Fruit fly (Drosophila melanogaster) whole organism, embryonic: ENCODE results near the gene CG11698.
A peak's percentile ranks its signal among the peaks of the same experiment; 100 is the strongest.

Experiments
- Atf3 ChIP-seq: fragments of 200-800 bp; sonication (Bioruptor generic); optimal IDR thresholded peaks from 3 replicates; lab custom pipeline; 2016; ENCODE audit warnings: missing biosample characterization, missing genetic modification characterization
- BEAF-32 ChIP-seq: fragments of 200-800 bp; sonication (Bioruptor generic); optimal IDR thresholded peaks from 3 replicates; lab custom pipeline; 2017; ENCODE audit warnings: missing biosample characterization, missing genetic modification characterization, mild to moderate bottlenecking, moderate library complexity, missing genetic modification reagents
- CG10366 ChIP-seq: fragments of 200-800 bp; sonication (Bioruptor generic); IDR thresholded peaks from 2 replicates; pipeline ENCODE4 v1.3.6; 2022; ENCODE audit warnings: missing biosample characterization, missing genetic modification characterization
- CG12071 ChIP-seq: fragments of 200-800 bp; sonication (Bioruptor generic); optimal IDR thresholded peaks from 3 replicates; lab custom pipeline; 2018; ENCODE audit warnings: missing biosample characterization, mild to moderate bottlenecking, missing genetic modification characterization
- CG12659 ChIP-seq: fragments of 200-800 bp; sonication (Bioruptor generic); optimal IDR thresholded peaks from 3 replicates; lab custom pipeline; 2017; ENCODE audit warnings: mild to moderate bottlenecking, missing biosample characterization, missing genetic modification reagents, missing genetic modification characterization
- CG13287 ChIP-seq: fragments of 200-800 bp; sonication (Bioruptor generic); IDR thresholded peaks from 2 replicates; pipeline ENCODE4 v1.3.6; 2022; ENCODE audit warnings: missing biosample characterization, missing genetic modification characterization; ENCODE audit not compliant: partially characterized antibody
- CG14710 ChIP-seq: fragments of 200-800 bp; sonication (Bioruptor generic); optimal IDR thresholded peaks from 3 replicates; lab custom pipeline; 2019; ENCODE audit warnings: missing biosample characterization, mild to moderate bottlenecking, missing genetic modification characterization, moderate library complexity
- CG15514 ChIP-seq: fragments of 200-800 bp; sonication (Bioruptor generic); optimal IDR thresholded peaks from 3 replicates; lab custom pipeline; 2017; ENCODE audit warnings: missing biosample characterization, missing genetic modification characterization, mild to moderate bottlenecking, moderate library complexity, missing genetic modification reagents
- CG16863 ChIP-seq: fragments of 200-800 bp; sonication (Bioruptor generic); optimal IDR thresholded peaks from 3 replicates; lab custom pipeline; 2016; ENCODE audit warnings: missing biosample characterization, missing genetic modification characterization
- CG2116 ChIP-seq: fragments of 200-800 bp; sonication (Bioruptor generic); optimal IDR thresholded peaks from 3 replicates; lab custom pipeline; 2018; ENCODE audit warnings: missing biosample characterization, mild to moderate bottlenecking, missing genetic modification characterization
- CG2120 ChIP-seq: fragments of 200-800 bp; sonication (Bioruptor generic); optimal IDR thresholded peaks from 3 replicates; lab custom pipeline; 2016; ENCODE audit warnings: missing biosample characterization, missing genetic modification characterization
- CG31365 ChIP-seq: fragments of 200-800 bp; sonication (Bioruptor generic); optimal IDR thresholded peaks from 2 replicates; lab custom pipeline; 2018; ENCODE audit warnings: missing biosample characterization, mild to moderate bottlenecking, missing genetic modification characterization
- CG33213 ChIP-seq: fragments of 200-800 bp; sonication (Bioruptor generic); optimal IDR thresholded peaks from 3 replicates; lab custom pipeline; 2016; ENCODE audit warnings: missing biosample characterization, missing genetic modification characterization
- CG34224 ChIP-seq: fragments of 200-800 bp; sonication (Bioruptor generic); IDR thresholded peaks from 3 replicates; pipeline ENCODE4 v1.3.6; 2022; ENCODE audit warnings: missing biosample characterization, missing genetic modification characterization; ENCODE audit not compliant: partially characterized antibody
- CG3995 ChIP-seq: fragments of 200-800 bp; sonication (Bioruptor generic); optimal IDR thresholded peaks from 3 replicates; lab custom pipeline; 2016; ENCODE audit warnings: missing biosample characterization, missing genetic modification characterization
- CG4617 ChIP-seq: fragments of 200-800 bp; sonication (Bioruptor generic); optimal IDR thresholded peaks from 3 replicates; lab custom pipeline; 2016; ENCODE audit warnings: missing biosample characterization, missing genetic modification characterization, borderline replicate concordance
- CG8089 ChIP-seq: fragments of 200-800 bp; sonication (Bioruptor generic); optimal IDR thresholded peaks from 3 replicates; lab custom pipeline; 2016; ENCODE audit warnings: missing biosample characterization, missing genetic modification characterization
- CG9797 ChIP-seq: fragments of 200-800 bp; sonication (Bioruptor generic); optimal IDR thresholded peaks from 3 replicates; lab custom pipeline; 2018; ENCODE audit warnings: missing biosample characterization, mild to moderate bottlenecking, missing genetic modification characterization
- CG9817 ChIP-seq: fragments of 200-800 bp; sonication (Bioruptor generic); optimal IDR thresholded peaks from 2 replicates; lab custom pipeline; 2018; ENCODE audit warnings: missing biosample characterization, mild to moderate bottlenecking, missing genetic modification characterization, moderate library complexity
- D ChIP-seq, 2 experiments: fragments of 200-800 bp in 1 of 2; fragments of >200 bp in 1 of 2; sonication (Bioruptor generic) in 1 of 2; optimal IDR thresholded peaks; 2 replicates in 1 of 2; 3 replicates in 1 of 2; lab custom pipeline; 2017; ENCODE audit warnings: mild to moderate bottlenecking in 1 of 2, missing biosample characterization in 1 of 2, missing genetic modification characterization in 1 of 2, missing genetic modification reagents in 1 of 2
- Doc2 ChIP-seq: fragments of 200-800 bp; sonication (Bioruptor generic); IDR thresholded peaks from 2 replicates; pipeline ENCODE4 v1.3.6; 2022; ENCODE audit warnings: missing biosample characterization, missing genetic modification characterization
- Dref ChIP-seq: fragments of 200-800 bp; sonication (Bioruptor generic); IDR thresholded peaks from 2 replicates; pipeline ENCODE4 v1.3.6; 2022; ENCODE audit warnings: missing biosample characterization, missing genetic modification characterization
- Ets97D ChIP-seq: fragments of 200-800 bp; sonication (Bioruptor generic); optimal IDR thresholded peaks from 3 replicates; lab custom pipeline; 2016; ENCODE audit warnings: missing biosample characterization, missing genetic modification characterization
- GATAe ChIP-seq: fragments of 200-800 bp; sonication (Bioruptor generic); conservative IDR thresholded peaks from 2 replicates; pipeline ENCODE4 v1.3.6; 2022; ENCODE audit warnings: missing biosample characterization, missing genetic modification characterization
- HmgZ ChIP-seq: fragments of 200-800 bp; sonication (Bioruptor generic); optimal IDR thresholded peaks from 2 replicates; lab custom pipeline; 2018; ENCODE audit warnings: missing biosample characterization, mild to moderate bottlenecking, missing genetic modification characterization
- Med ChIP-seq: fragments of 200-800 bp; sonication (Bioruptor generic); peaks from one replicate; lab custom pipeline; 2016; ENCODE audit warnings: missing biosample characterization, missing genetic modification characterization, mild to moderate bottlenecking, inconsistent platforms, moderate library complexity
- Myb ChIP-seq: fragments of 200-800 bp; sonication (Bioruptor generic); optimal IDR thresholded peaks from 2 replicates; lab custom pipeline; 2016; ENCODE audit warnings: missing biosample characterization, missing genetic modification characterization
- Nf-YB ChIP-seq: fragments of 200-800 bp; sonication (Bioruptor generic); optimal IDR thresholded peaks from 3 replicates; lab custom pipeline; 2019; ENCODE audit warnings: missing biosample characterization, mild to moderate bottlenecking, missing genetic modification characterization, moderate library complexity
- Nf-YC ChIP-seq: fragments of 200-800 bp; optimal IDR thresholded peaks from 3 replicates; lab custom pipeline; 2019; ENCODE audit warnings: missing biosample characterization, mild to moderate bottlenecking, missing genetic modification characterization, moderate library complexity
- Sry-δ ChIP-seq: fragments of 200-800 bp; sonication (Bioruptor generic); optimal IDR thresholded peaks from 2 replicates; lab custom pipeline; 2016; ENCODE audit warnings: missing biosample characterization, missing genetic modification characterization
- Trl ChIP-seq, 3 experiments: fragments of >200 bp in 2 of 3; fragments of 200-800 bp in 1 of 3; sonication (Bioruptor generic) in 1 of 3; optimal IDR thresholded peaks; 2 replicates in 1 of 3; 3 replicates in 2 of 3; lab custom pipeline; 2016 to 2017; ENCODE audit warnings: missing biosample characterization in 1 of 3, missing genetic modification characterization in 1 of 3
- Vsx1 ChIP-seq: fragments of 200-800 bp; sonication (Bioruptor generic); optimal IDR thresholded peaks from 2 replicates; lab custom pipeline; 2017; ENCODE audit warnings: missing biosample characterization, mild to moderate bottlenecking, missing genetic modification characterization, missing genetic modification reagents
- Xbp1 ChIP-seq: fragments of 200-800 bp; sonication (Bioruptor generic); optimal IDR thresholded peaks from 3 replicates; lab custom pipeline; 2016; ENCODE audit warnings: missing biosample characterization, mild to moderate bottlenecking, missing genetic modification characterization
- bcd ChIP-seq: fragments of 200-800 bp; sonication (Bioruptor generic); optimal IDR thresholded peaks from 2 replicates; lab custom pipeline; 2017; ENCODE audit warnings: missing biosample characterization, mild to moderate bottlenecking, missing genetic modification characterization
- chif ChIP-seq, 2 experiments: fragments of 200-800 bp; sonication (Bioruptor generic); optimal IDR thresholded peaks; 3 replicates each; lab custom pipeline; 2016; ENCODE audit warnings: missing biosample characterization in 2 of 2, missing genetic modification characterization in 2 of 2
- chm ChIP-seq: fragments of 200-800 bp; sonication (Bioruptor generic); IDR thresholded peaks from 2 replicates; pipeline ENCODE4 v1.3.6; 2022; ENCODE audit warnings: missing biosample characterization, missing genetic modification characterization
- chn ChIP-seq: fragments of 200-800 bp; sonication (Bioruptor generic); optimal IDR thresholded peaks from 2 replicates; lab custom pipeline; 2016; ENCODE audit warnings: missing biosample characterization, missing genetic modification characterization
- corto ChIP-seq: fragments of 200-800 bp; sonication (Bioruptor generic); optimal IDR thresholded peaks from 2 replicates; lab custom pipeline; 2016; ENCODE audit warnings: missing biosample characterization, mild to moderate bottlenecking, missing genetic modification characterization, moderate library complexity
- ewg ChIP-seq: fragments of 200-800 bp; sonication (Bioruptor generic); optimal IDR thresholded peaks from 3 replicates; lab custom pipeline; 2017; ENCODE audit warnings: mild to moderate bottlenecking, missing biosample characterization, missing genetic modification reagents, missing genetic modification characterization
- gfzf ChIP-seq: fragments of 200-800 bp; sonication (Bioruptor generic); optimal IDR thresholded peaks from 2 replicates; lab custom pipeline; 2016; ENCODE audit warnings: missing biosample characterization, mild to moderate bottlenecking, missing genetic modification characterization, moderate library complexity
- insv ChIP-seq, 2 experiments: fragments of 200-800 bp; sonication (Bioruptor generic); optimal IDR thresholded peaks; 3 replicates each; lab custom pipeline; 2016 to 2018; ENCODE audit warnings: missing biosample characterization in 2 of 2, missing genetic modification characterization in 2 of 2
- knrl ChIP-seq: fragments of 200-800 bp; sonication (Bioruptor generic); IDR thresholded peaks from 3 replicates; pipeline ENCODE4 v1.3.6; 2022; ENCODE audit warnings: missing biosample characterization, missing genetic modification characterization; ENCODE audit not compliant: partially characterized antibody
- pita ChIP-seq: fragments of 200-800 bp; sonication (Bioruptor generic); optimal IDR thresholded peaks from 2 replicates; lab custom pipeline; 2017; ENCODE audit warnings: missing biosample characterization, mild to moderate bottlenecking, missing genetic modification characterization
- row ChIP-seq: fragments of 200-800 bp; sonication (Bioruptor generic); IDR thresholded peaks from 3 replicates; pipeline ENCODE4 v1.3.6; 2022; ENCODE audit warnings: missing biosample characterization, missing genetic modification characterization
- slbo ChIP-seq: fragments of 200-800 bp; sonication (Bioruptor generic); IDR thresholded peaks from 2 replicates; pipeline ENCODE4 v1.3.6; 2022; ENCODE audit warnings: missing biosample characterization, missing genetic modification characterization
- stc ChIP-seq: fragments of 200-800 bp; sonication (Bioruptor generic); IDR thresholded peaks from 2 replicates; pipeline ENCODE4 v1.3.6; 2022; ENCODE audit warnings: missing biosample characterization, missing genetic modification characterization
- trem ChIP-seq: fragments of 200-800 bp; optimal IDR thresholded peaks from 3 replicates; lab custom pipeline; 2019; ENCODE audit warnings: missing biosample characterization, mild to moderate bottlenecking, missing genetic modification characterization, moderate library complexity

Gene CG11698

DNA sequence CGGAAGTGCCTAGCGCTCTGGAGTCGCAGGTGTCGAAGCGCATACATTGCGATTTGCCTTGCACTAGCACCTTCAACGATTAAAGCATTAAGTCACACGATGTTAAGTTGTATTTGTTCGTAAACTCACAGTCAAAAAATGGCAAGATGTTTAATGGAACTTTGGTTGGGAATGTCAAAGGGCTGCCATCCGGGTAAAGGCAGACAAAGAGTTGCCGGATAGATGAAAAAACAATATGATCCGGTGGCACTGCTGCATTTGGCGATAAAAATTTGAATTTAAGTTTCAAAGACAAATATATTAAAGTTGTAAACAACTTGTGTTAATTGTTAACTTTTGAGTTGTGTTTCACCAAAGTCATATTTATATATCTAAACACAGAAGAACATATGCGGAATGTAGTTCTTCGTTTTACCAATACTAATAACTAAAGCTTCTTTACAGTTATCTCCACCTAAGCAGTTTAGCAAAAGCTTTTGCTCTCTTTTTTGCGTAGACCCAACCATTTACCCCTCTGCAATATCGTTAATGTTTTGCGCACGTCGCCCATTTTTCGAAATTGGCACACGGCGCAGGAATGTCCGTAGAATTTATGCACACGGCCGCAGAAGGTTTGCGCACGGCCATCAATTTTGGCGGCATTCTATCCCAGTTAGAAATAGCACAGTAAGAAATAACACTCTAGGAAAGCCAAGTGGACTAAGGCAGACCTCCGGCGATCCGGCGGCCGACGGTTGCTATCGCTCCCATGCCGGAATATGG, 4.5 kb downstream of the CG11698 start, which contains the start of gene Coq2 (continued):
- peak; percentile 38 for TF ChIP-seq ewg
- peak in 1 of 2 experiments; percentile 4 for TF ChIP-seq Trl (optimal IDR thresholded peaks at IDR 0.05; lab: Kevin White, UChicago)
- no peak for TF ChIP-seq Trl (GFP tag; optimal IDR thresholded peaks at IDR 0.05; lab: Kevin White, UChicago)
- peak; percentile 84 for TF ChIP-seq CG2116 (GFP tag; lab: Kevin White, UChicago)
- peak; percentile 13 for TF ChIP-seq gfzf (GFP tag; lab: Kevin White, UChicago)
- peak; percentile 44 for TF ChIP-seq Sry-δ (GFP tag; lab: Kevin White, UChicago)
- peak; percentile 25; the same call in 1 of the 2 replicates for TF ChIP-seq slbo (GFP tag; lab: Robert Waterston, UW)
- TF ChIP-seq Xbp1 = peak; percentile 2
- TF ChIP-seq GATAe = peak; percentile 24; the same call in 1 of the 2 replicates
- no peak for TF ChIP-seq D (optimal IDR thresholded peaks at IDR 0.05; lab: Kevin White, UChicago)
- no peak for TF ChIP-seq D (GFP tag; optimal IDR thresholded peaks at IDR 0.05; lab: Kevin White, UChicago)
- TF ChIP-seq Med (GFP tag; lab: Kevin White, UChicago) = peak; percentile 79
- peak; percentile 46 for TF ChIP-seq BEAF-32 (GFP tag; lab: Kevin White, UChicago)
- TF ChIP-seq CG2120 (GFP tag; lab: Kevin White, UChicago) = peak; percentile 25
- TF ChIP-seq pita (GFP tag; lab: Kevin White, UChicago) = peak; percentile 15
- peak; percentile 2 for TF ChIP-seq HmgZ
- TF ChIP-seq stc (GFP tag; lab: Robert Waterston, UW) = no peak
- no peak for TF ChIP-seq CG16863 (GFP tag; lab: Kevin White, UChicago)
- TF ChIP-seq Nf-YB (GFP tag; lab: Kevin White, UChicago) = peak; percentile 14
- TF ChIP-seq chn (GFP tag; lab: Kevin White, UChicago) = no peak
- peak; percentile 86 for TF ChIP-seq trem
- TF ChIP-seq CG9817 (tag; lab: Kevin White, UChicago) = no peak
- peak; percentile 44; the same call in 1 of the 2 replicates for TF ChIP-seq CG13287 (GFP tag; lab: Robert Waterston, UW)
- no peak for TF ChIP-seq chm (GFP tag; lab: Robert Waterston, UW)
- peak; percentile 59 for TF ChIP-seq Nf-YC (tag; lab: Kevin White, UChicago)
- TF ChIP-seq CG9797 = peak; percentile 16
- TF ChIP-seq insv (GFP tag; optimal IDR thresholded peaks at IDR 0.05; lab: Kevin White, UChicago) = peak in 1 of 2 experiments; percentile 93
- no peak for TF ChIP-seq CG12071 (GFP tag; lab: Kevin White, UChicago)
- no peak for TF ChIP-seq Vsx1 (GFP tag; lab: Kevin White, UChicago)
- peak; percentile 65 for TF ChIP-seq CG4617 (GFP tag; lab: Kevin White, UChicago)
- TF ChIP-seq row = peak; percentile 28; the same call in 1 of the 3 replicates
- no peak for TF ChIP-seq CG10366
- TF ChIP-seq bcd (GFP tag; lab: Kevin White, UChicago) = no peak
- no peak for TF ChIP-seq Doc2 (GFP tag; lab: Robert Waterston, UW)
- peak; percentile 21 for TF ChIP-seq CG33213 (GFP tag; lab: Kevin White, UChicago)
- no peak for TF ChIP-seq corto (GFP tag; lab: Kevin White, UChicago)
- TF ChIP-seq Dref (GFP tag; lab: Robert Waterston, UW) = peak; percentile 47; the same call in 1 of the 2 replicates
- TF ChIP-seq CG31365 = peak; percentile 30
- TF ChIP-seq Atf3 (GFP tag; lab: Kevin White, UChicago) = no peak
- 0 out of 3 replicates have a peak, but pooled peaks have one; percentile 8 for TF ChIP-seq CG34224
- TF ChIP-seq CG15514 (GFP tag; lab: Kevin White, UChicago) = peak; percentile 60
- TF ChIP-seq chif (GFP tag; optimal IDR thresholded peaks at IDR 0.05; lab: Kevin White, UChicago) = no peak
- TF ChIP-seq CG14710 (tag; lab: Kevin White, UChicago) = peak; percentile 29
- no peak for TF ChIP-seq CG3995 (GFP tag; lab: Kevin White, UChicago)
- TF ChIP-seq Myb (GFP tag; lab: Kevin White, UChicago) = peak; percentile 88
- peak; percentile 25 for TF ChIP-seq CG12659 (GFP tag; lab: Kevin White, UChicago)
- TF ChIP-seq CG8089 (GFP tag; lab: Kevin White, UChicago) = no peak
- TF ChIP-seq Ets97D (GFP tag; lab: Kevin White, UChicago) = peak; percentile 42
- peak; percentile 28; the same call in 1 of the 3 replicates for TF ChIP-seq knrl (GFP tag; lab: Robert Waterston, UW)
